Fruit fly (Drosophila melanogaster) whole organism, embryonic: ENCODE data around the gene CG16772.
A peak's percentile ranks its signal among the peaks of the same experiment; 100 is the strongest.

Experiments
- ATbp ChIP-seq: fragments of 200-800 bp; sonication (Bioruptor generic); optimal IDR thresholded peaks from 2 replicates; lab custom pipeline; 2017; ENCODE audit warnings: missing biosample characterization, mild to moderate bottlenecking, missing genetic modification characterization, missing genetic modification reagents
- Ada2b ChIP-seq: fragments of 200-800 bp; sonication (Bioruptor generic); IDR thresholded peaks from 2 replicates; pipeline ENCODE4 v1.3.6; 2022; ENCODE audit warnings: missing biosample characterization, missing genetic modification characterization
- Asciz ChIP-seq: fragments of 200-800 bp; sonication (Bioruptor generic); optimal IDR thresholded peaks from 2 replicates; lab custom pipeline; 2017; ENCODE audit warnings: missing biosample characterization, mild to moderate bottlenecking, missing genetic modification characterization, missing genetic modification reagents
- Awh ChIP-seq: fragments of 200-800 bp; sonication (Bioruptor generic); IDR thresholded peaks from 2 replicates; pipeline ENCODE4, ENCODE4 v1.3.6; 2022; ENCODE audit warnings: missing biosample characterization, missing genetic modification characterization
- Bgb ChIP-seq: fragments of 200-800 bp; sonication (Bioruptor generic); IDR thresholded peaks from 2 replicates; pipeline ENCODE4 v1.3.6; 2022; ENCODE audit warnings: missing biosample characterization, missing genetic modification characterization; ENCODE audit not compliant: partially characterized antibody
- Blimp-1 ChIP-seq: fragments of 200-800 bp; sonication (Bioruptor generic); optimal IDR thresholded peaks from 3 replicates; lab custom pipeline; 2018; ENCODE audit warnings: missing biosample characterization, missing genetic modification characterization, mild to moderate bottlenecking, moderate library complexity, missing genetic modification reagents
- CG11456 ChIP-seq: fragments of 200-800 bp; sonication (Bioruptor generic); IDR thresholded peaks from 3 replicates; pipeline ENCODE4 v1.3.6; 2022; ENCODE audit warnings: missing biosample characterization, missing genetic modification characterization
- CG16779 ChIP-seq: fragments of 200-800 bp; sonication (Bioruptor generic); IDR thresholded peaks from 2 replicates; pipeline ENCODE4 v1.3.6; 2022; ENCODE audit warnings: missing biosample characterization, missing genetic modification characterization
- CG16863 ChIP-seq: fragments of 200-800 bp; sonication (Bioruptor generic); optimal IDR thresholded peaks from 3 replicates; lab custom pipeline; 2016; ENCODE audit warnings: missing biosample characterization, missing genetic modification characterization
- CG30431 ChIP-seq: fragments of 200-800 bp; sonication (Bioruptor generic); optimal IDR thresholded peaks from 2 replicates; lab custom pipeline; 2017; ENCODE audit warnings: missing biosample characterization, missing genetic modification characterization
- CG3838 ChIP-seq: fragments of 200-800 bp; sonication (Bioruptor generic); optimal IDR thresholded peaks from 3 replicates; lab custom pipeline; 2016; ENCODE audit warnings: missing biosample characterization, missing genetic modification characterization
- CG4360 ChIP-seq: fragments of 200-800 bp; sonication (Bioruptor generic); IDR thresholded peaks from 2 replicates; pipeline ENCODE4 v1.3.6; 2022; ENCODE audit warnings: missing biosample characterization, missing genetic modification characterization
- CG4820 ChIP-seq: fragments of 200-800 bp; sonication (Bioruptor generic); optimal IDR thresholded peaks from 3 replicates; lab custom pipeline; 2016; ENCODE audit warnings: missing biosample characterization, missing genetic modification characterization
- CG5180 ChIP-seq: fragments of 200-800 bp; sonication (Bioruptor generic); optimal IDR thresholded peaks from 3 replicates; lab custom pipeline; 2017; ENCODE audit warnings: missing biosample characterization, missing genetic modification characterization, mild to moderate bottlenecking, moderate library complexity, missing genetic modification reagents
- CG6254 ChIP-seq: fragments of 200-800 bp; sonication (Bioruptor generic); optimal IDR thresholded peaks from 3 replicates; lab custom pipeline; 2017; ENCODE audit warnings: mild to moderate bottlenecking, missing biosample characterization, missing genetic modification reagents, missing genetic modification characterization
- CG8290 ChIP-seq, 3 experiments: fragments of 200-800 bp; sonication (Bioruptor generic); optimal IDR thresholded peaks; 2 replicates each; lab custom pipeline; 2016 to 2019; ENCODE audit warnings: missing biosample characterization in 3 of 3, missing genetic modification characterization in 3 of 3, mild to moderate bottlenecking in 2 of 3, moderate library complexity in 1 of 3
- CG9609 ChIP-seq: fragments of 200-800 bp; sonication (Bioruptor generic); optimal IDR thresholded peaks from 3 replicates; lab custom pipeline; 2016; ENCODE audit warnings: missing biosample characterization, missing genetic modification characterization
- CG9817 ChIP-seq: fragments of 200-800 bp; sonication (Bioruptor generic); optimal IDR thresholded peaks from 2 replicates; lab custom pipeline; 2018; ENCODE audit warnings: missing biosample characterization, mild to moderate bottlenecking, missing genetic modification characterization, moderate library complexity
- D ChIP-seq, 2 experiments: fragments of 200-800 bp in 1 of 2; fragments of >200 bp in 1 of 2; sonication (Bioruptor generic) in 1 of 2; optimal IDR thresholded peaks; 2 replicates in 1 of 2; 3 replicates in 1 of 2; lab custom pipeline; 2017; ENCODE audit warnings: mild to moderate bottlenecking in 1 of 2, missing biosample characterization in 1 of 2, missing genetic modification characterization in 1 of 2, missing genetic modification reagents in 1 of 2
- Drgx ChIP-seq: fragments of 200-800 bp; sonication (Bioruptor generic); IDR thresholded peaks from 2 replicates; pipeline ENCODE4 v1.3.6; 2022; ENCODE audit warnings: missing biosample characterization, missing genetic modification characterization
- Ets65A ChIP-seq: fragments of 200-800 bp; sonication (Bioruptor generic); peaks from one replicate; lab custom pipeline; 2016; ENCODE audit warnings: missing biosample characterization, missing genetic modification characterization
- Fer3 ChIP-seq: fragments of 200-800 bp; sonication (Bioruptor generic); optimal IDR thresholded peaks from 2 replicates; lab custom pipeline; 2018; ENCODE audit warnings: missing biosample characterization, mild to moderate bottlenecking, missing genetic modification characterization, moderate library complexity
- Hr51 ChIP-seq, 2 experiments: fragments of 200-800 bp; sonication (Bioruptor generic); optimal IDR thresholded peaks; 2 replicates in 1 of 2; 3 replicates in 1 of 2; lab custom pipeline; 2016 to 2018; ENCODE audit warnings: missing biosample characterization in 2 of 2, missing genetic modification characterization in 2 of 2, mild to moderate bottlenecking in 1 of 2, moderate library complexity in 1 of 2
- Ravus ChIP-seq: fragments of 200-800 bp; sonication (Bioruptor generic); IDR thresholded peaks from 2 replicates; pipeline ENCODE4 v1.3.6; 2022; ENCODE audit warnings: missing biosample characterization, missing genetic modification characterization
- Scr ChIP-seq: fragments of 200-800 bp; sonication (Bioruptor generic); IDR thresholded peaks from 2 replicates; pipeline ENCODE4 v1.3.6; 2022; ENCODE audit warnings: missing biosample characterization, missing genetic modification characterization; ENCODE audit not compliant: partially characterized antibody
- Xrp1 ChIP-seq: fragments of 200-800 bp; sonication (Bioruptor generic); IDR thresholded peaks from 2 replicates; pipeline ENCODE4 v1.3.6; 2022; ENCODE audit warnings: missing biosample characterization, missing genetic modification characterization
- ara ChIP-seq: fragments of 200-800 bp; sonication (Bioruptor generic); IDR thresholded peaks from 2 replicates; pipeline ENCODE4 v1.3.6; 2022; ENCODE audit warnings: missing biosample characterization, missing genetic modification characterization
- ase ChIP-seq: fragments of 200-800 bp; sonication (Bioruptor generic); IDR thresholded peaks from 3 replicates; pipeline ENCODE4 v1.3.6; 2022; ENCODE audit warnings: missing biosample characterization, missing genetic modification characterization
- bab2 ChIP-seq: fragments of 200-800 bp; sonication (Bioruptor generic); optimal IDR thresholded peaks from 2 replicates; lab custom pipeline; 2016; ENCODE audit warnings: missing biosample characterization, missing genetic modification characterization
- bsh ChIP-seq, 2 experiments: fragments of 200-800 bp; sonication (Bioruptor generic); optimal IDR thresholded peaks; 2 replicates each; lab custom pipeline; 2017 to 2018; ENCODE audit warnings: mild to moderate bottlenecking in 2 of 2, missing biosample characterization in 2 of 2, missing genetic modification characterization in 2 of 2, moderate library complexity in 1 of 2
- cg ChIP-seq: fragments of 200-800 bp; sonication (Bioruptor generic); optimal IDR thresholded peaks from 3 replicates; lab custom pipeline; 2019; ENCODE audit warnings: missing biosample characterization, mild to moderate bottlenecking, missing genetic modification characterization, moderate library complexity
- chinmo ChIP-seq: fragments of 200-800 bp; sonication (Bioruptor generic); IDR thresholded peaks from 4 replicates; pipeline ENCODE4 v1.3.6; 2022; ENCODE audit warnings: missing biosample characterization, missing genetic modification characterization; ENCODE audit not compliant: partially characterized antibody
- dmrt99B ChIP-seq: fragments of 200-800 bp; sonication (Bioruptor generic); optimal IDR thresholded peaks from 2 replicates; lab custom pipeline; 2018; ENCODE audit warnings: missing biosample characterization, mild to moderate bottlenecking, missing genetic modification characterization, moderate library complexity
- eve ChIP-seq, 2 experiments: fragments of >200 bp; optimal IDR thresholded peaks; 2 replicates each; lab custom pipeline; 2017; ENCODE audit warnings: missing biosample characterization in 2 of 2, missing genetic modification characterization in 2 of 2
- ewg ChIP-seq: fragments of 200-800 bp; sonication (Bioruptor generic); optimal IDR thresholded peaks from 3 replicates; lab custom pipeline; 2017; ENCODE audit warnings: mild to moderate bottlenecking, missing biosample characterization, missing genetic modification reagents, missing genetic modification characterization
- eyg ChIP-seq: fragments of 200-800 bp; sonication (Bioruptor generic); optimal IDR thresholded peaks from 3 replicates; lab custom pipeline; 2016; ENCODE audit warnings: missing biosample characterization, missing genetic modification characterization
- h ChIP-seq: fragments of >200 bp; optimal IDR thresholded peaks from 2 replicates; lab custom pipeline; 2017
- hbn ChIP-seq: fragments of 200-800 bp; sonication (Bioruptor generic); IDR thresholded peaks from 2 replicates; pipeline ENCODE4 v1.3.6; 2022; ENCODE audit warnings: missing biosample characterization, missing genetic modification characterization; ENCODE audit not compliant: partially characterized antibody
- jigr1 ChIP-seq: fragments of 200-800 bp; sonication (Bioruptor generic); IDR thresholded peaks from 3 replicates; pipeline ENCODE4 v1.3.6; 2022; ENCODE audit warnings: missing biosample characterization, missing genetic modification characterization
- oc ChIP-seq: fragments of 200-800 bp; sonication (Bioruptor generic); optimal IDR thresholded peaks from 2 replicates; lab custom pipeline; 2018; ENCODE audit warnings: missing biosample characterization, mild to moderate bottlenecking, missing genetic modification characterization, moderate library complexity
- odd ChIP-seq: fragments of 200-800 bp; sonication (Bioruptor generic); optimal IDR thresholded peaks from 2 replicates; lab custom pipeline; 2017; ENCODE audit warnings: missing biosample characterization, mild to moderate bottlenecking, missing genetic modification characterization
- pho ChIP-seq: fragments of 200-800 bp; sonication (Bioruptor generic); optimal IDR thresholded peaks from 2 replicates; lab custom pipeline; 2016; ENCODE audit warnings: missing biosample characterization, missing genetic modification characterization
- phol ChIP-seq: fragments of 200-800 bp; sonication (Bioruptor generic); optimal IDR thresholded peaks from 3 replicates; lab custom pipeline; 2018; ENCODE audit warnings: missing biosample characterization, mild to moderate bottlenecking, missing genetic modification characterization, moderate library complexity
- sens ChIP-seq: fragments of 200-800 bp; sonication (Bioruptor generic); peaks from one replicate; lab custom pipeline; 2016; ENCODE audit warnings: missing biosample characterization, missing genetic modification characterization
- seq ChIP-seq: fragments of 200-800 bp; sonication (Bioruptor generic); IDR thresholded peaks from 2 replicates; pipeline ENCODE4 v1.3.6; 2022; ENCODE audit warnings: missing biosample characterization, missing genetic modification characterization
- slbo ChIP-seq: fragments of 200-800 bp; sonication (Bioruptor generic); IDR thresholded peaks from 2 replicates; pipeline ENCODE4 v1.3.6; 2022; ENCODE audit warnings: missing biosample characterization, missing genetic modification characterization
- stwl ChIP-seq: fragments of 200-800 bp; sonication (Bioruptor generic); optimal IDR thresholded peaks from 3 replicates; lab custom pipeline; 2018; ENCODE audit warnings: missing biosample characterization, mild to moderate bottlenecking, missing genetic modification characterization, moderate library complexity
- wek ChIP-seq: fragments of 200-800 bp; sonication (Bioruptor generic); optimal IDR thresholded peaks from 3 replicates; lab custom pipeline; 2018; ENCODE audit warnings: missing biosample characterization, mild to moderate bottlenecking, missing genetic modification characterization, moderate library complexity

CG16772 gene

DNA sequence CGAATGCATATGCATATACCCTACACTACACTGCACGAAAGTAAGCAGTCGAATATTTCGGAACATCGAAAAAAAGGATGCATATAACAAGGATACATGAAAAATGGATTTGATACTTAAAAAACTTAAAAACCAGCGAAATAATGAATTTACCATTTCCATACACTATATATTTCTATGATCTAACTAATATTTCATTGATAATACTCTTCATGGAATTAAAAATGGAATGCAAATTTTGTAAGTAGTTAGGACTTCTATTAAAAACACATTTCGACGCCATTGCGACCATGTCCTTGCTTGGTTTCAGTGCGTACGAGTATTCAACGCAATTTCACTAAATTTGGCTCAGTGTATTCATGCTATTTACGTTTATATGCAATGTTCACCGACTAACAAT lies 39.6 kb downstream of the CG16772 start:
- TF ChIP-seq sens (GFP tag; lab: Kevin White, UChicago), result peak; percentile 20
- no peak for TF ChIP-seq Awh (GFP tag; lab: Robert Waterston, UW)
- TF ChIP-seq eve (GFP tag; optimal IDR thresholded peaks at IDR 0.05; lab: Kevin White, UChicago), result peak in 1 of 2 experiments; percentile 51
- no peak for TF ChIP-seq oc (tag; lab: Kevin White, UChicago)
- peak; percentile 29; the same call in 1 of the 2 replicates for TF ChIP-seq Drgx (GFP tag; lab: Robert Waterston, UW)
- no peak for TF ChIP-seq CG16863 (GFP tag; lab: Kevin White, UChicago)
- TF ChIP-seq wek (GFP tag; lab: Kevin White, UChicago), result no peak
- no peak for TF ChIP-seq chinmo (GFP tag; lab: Robert Waterston, UW)
- TF ChIP-seq Ets65A (GFP tag; lab: Kevin White, UChicago), result peak; percentile 60
- TF ChIP-seq h (lab: Kevin White, UChicago), result no peak
- peak; percentile 21 for TF ChIP-seq phol (tag; lab: Kevin White, UChicago)
- no peak for TF ChIP-seq ara (GFP tag; lab: Robert Waterston, UW)
- TF ChIP-seq bsh (GFP tag; optimal IDR thresholded peaks at IDR 0.05; lab: Kevin White, UChicago), result peak in 1 of 2 experiments; percentile 18
- TF ChIP-seq dmrt99B (tag; lab: Kevin White, UChicago), result peak; percentile 4
- TF ChIP-seq slbo, result no peak
- no peak for TF ChIP-seq odd (GFP tag; lab: Kevin White, UChicago)
- TF ChIP-seq CG9817 (tag; lab: Kevin White, UChicago), result no peak
- TF ChIP-seq Blimp-1 (GFP tag; lab: Kevin White, UChicago), result peak; percentile 10
- TF ChIP-seq, all 482 proteins: peak for 8

dm6 chr2L:20004341-20004740 lies 41.9 kb downstream of the CG16772 start:
- peak; percentile 15 for TF ChIP-seq ewg (GFP tag; lab: Kevin White, UChicago)
- TF ChIP-seq eyg, result no peak
- no peak for TF ChIP-seq CG6254 (GFP tag; lab: Kevin White, UChicago)
- TF ChIP-seq ATbp (GFP tag; lab: Kevin White, UChicago), result peak; percentile 58
- peak; percentile 6; the same call in 1 of the 2 replicates for TF ChIP-seq Xrp1 (GFP tag; lab: Robert Waterston, UW)
- no peak for TF ChIP-seq CG30431 (GFP tag; lab: Kevin White, UChicago)
- no peak for TF ChIP-seq CG16779
- TF ChIP-seq Scr (GFP tag; lab: Robert Waterston, UW), result no peak
- no peak for TF ChIP-seq seq (GFP tag; lab: Robert Waterston, UW)
- no peak for TF ChIP-seq stwl (tag; lab: Kevin White, UChicago)
- no peak for TF ChIP-seq ase
- TF ChIP-seq pho (GFP tag; lab: Kevin White, UChicago), result no peak
- no peak for TF ChIP-seq Ravus (GFP tag; lab: Robert Waterston, UW)
- no peak for TF ChIP-seq Hr51 (GFP tag; optimal IDR thresholded peaks at IDR 0.05; lab: Kevin White, UChicago)
- TF ChIP-seq cg (GFP tag; lab: Kevin White, UChicago), result no peak
- no peak for TF ChIP-seq CG9609
- no peak for TF ChIP-seq CG4360 (GFP tag; lab: Robert Waterston, UW)
- TF ChIP-seq Awh (GFP tag; lab: Robert Waterston, UW), result 0 out of 2 replicates have a peak, but pooled peaks have one; percentile 17
- no peak for TF ChIP-seq jigr1 (GFP tag; lab: Robert Waterston, UW)
- TF ChIP-seq h (lab: Kevin White, UChicago), result no peak
- no peak for TF ChIP-seq CG11456 (GFP tag; lab: Robert Waterston, UW)
- no peak for TF ChIP-seq hbn (GFP tag; lab: Robert Waterston, UW)
- TF ChIP-seq D (optimal IDR thresholded peaks at IDR 0.05; lab: Kevin White, UChicago), result no peak
- TF ChIP-seq D (GFP tag; optimal IDR thresholded peaks at IDR 0.05; lab: Kevin White, UChicago), result no peak
- TF ChIP-seq CG4820, result no peak
- peak; percentile 6 for TF ChIP-seq Asciz (GFP tag; lab: Kevin White, UChicago)
- no peak for TF ChIP-seq CG8290 (GFP tag; optimal IDR thresholded peaks at IDR 0.05; lab: Kevin White, UChicago)
- TF ChIP-seq CG8290 (tag; optimal IDR thresholded peaks at IDR 0.05; lab: Kevin White, UChicago), result peak in 1 of 2 experiments; percentile 23
- TF ChIP-seq Fer3 (tag; lab: Kevin White, UChicago), result no peak
- TF ChIP-seq Bgb (GFP tag; lab: Robert Waterston, UW), result no peak
- TF ChIP-seq bab2, result no peak
- no peak for TF ChIP-seq CG3838 (GFP tag; lab: Kevin White, UChicago)
- no peak for TF ChIP-seq Drgx (GFP tag; lab: Robert Waterston, UW)
- TF ChIP-seq CG5180 (GFP tag; lab: Kevin White, UChicago), result no peak
- no peak for TF ChIP-seq Ada2b (GFP tag; lab: Robert Waterston, UW)
